Worm (Caenorhabditis elegans) whole organism, L4/young adult: Measurements from ENCODE around the gene fbxa-127.

Source experiments
- W03F9.2 ChIP-seq: fragments of 150-350 bp; optimal IDR thresholded peaks from 2 replicates; lab custom pipeline; 2014; ENCODE audit warnings: missing biosample characterization, missing genetic modification characterization
- dao-5 ChIP-seq: sonication (generic microtip); optimal IDR thresholded peaks from 2 replicates; lab custom pipeline; 2016; ENCODE audit warnings: missing genotype, missing genetic modification characterization, moderate library complexity, missing compliant biosample characterization
- him-1 ChIP-seq: sonication (generic microtip); optimal IDR thresholded peaks from 2 replicates; lab custom pipeline; 2016; ENCODE audit warnings: missing genotype, missing genetic modification reagents, missing genetic modification characterization, missing compliant biosample characterization

DNA sequence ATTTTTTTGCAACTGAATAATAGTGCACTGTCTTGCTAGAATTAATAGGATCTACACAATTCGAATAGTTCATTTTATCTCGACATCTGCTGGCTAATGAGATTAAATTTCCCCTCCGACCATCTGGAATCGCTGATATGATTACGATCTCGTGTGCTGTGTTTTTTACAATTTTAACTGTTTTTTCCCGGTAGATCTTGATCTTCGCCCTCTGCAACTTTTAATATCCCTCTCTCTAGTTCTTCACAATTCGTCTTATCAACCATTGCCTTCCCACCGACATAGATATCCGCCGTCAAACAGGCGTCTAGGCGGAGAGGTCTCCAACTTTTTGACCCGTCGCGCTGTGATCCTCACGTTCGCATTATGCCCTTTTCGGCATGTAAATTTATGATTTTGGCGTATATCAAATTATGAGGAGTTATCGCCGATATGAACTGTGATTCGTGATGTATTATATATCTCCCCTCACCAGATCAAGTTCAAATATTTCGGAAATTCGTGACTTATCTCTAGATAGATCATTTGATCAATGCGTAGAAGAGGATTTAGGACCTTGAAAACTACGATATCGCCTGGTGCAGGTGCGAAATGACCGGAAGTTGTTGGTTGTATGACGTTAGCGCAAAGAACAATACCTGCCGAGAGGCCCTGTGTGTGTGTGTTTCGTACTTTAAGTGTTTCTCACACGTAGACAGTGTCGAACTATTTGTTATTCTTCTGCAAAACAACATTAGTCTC, 50.2 kb downstream of the fbxa-127 start:
- no peak for TF ChIP-seq him-1
- no peak for TF ChIP-seq dao-5
- TF ChIP-seq W03F9.2 (tag; lab: Kevin White, UChicago): no peak
